Worm (Caenorhabditis elegans) whole organism, L4 larva: Measurements from ENCODE around the gene pro-2.
A peak's percentile ranks its signal among the peaks of the same experiment; 100 is the strongest.

Experiments used
- F37D6.2 ChIP-seq: sonication (generic microtip); optimal IDR thresholded peaks from 2 replicates; lab custom pipeline; 2016; ENCODE audit warnings: mild to moderate bottlenecking, missing genetic modification characterization, missing compliant biosample characterization
- T20F7.1 ChIP-seq: fragments of 200-800 bp; sonication (Bioruptor generic); optimal IDR thresholded peaks from 2 replicates; lab custom pipeline; 2018; ENCODE audit warnings: mild to moderate bottlenecking, missing genetic modification characterization, missing compliant biosample characterization
- T26A8.4 ChIP-seq: fragments of 200-800 bp; sonication (Bioruptor generic); IDR thresholded peaks from 2 replicates; pipeline ENCODE4 v1.3.6; 2022; ENCODE audit warnings: missing genetic modification characterization, missing compliant biosample characterization
- aha-1 ChIP-seq: fragments of 150-350 bp; peaks from one replicate; lab custom pipeline; 2014; ENCODE audit warnings: missing biosample characterization, missing genetic modification characterization
- ama-1 ChIP-seq: fragments of 150-350 bp; optimal IDR thresholded peaks from 2 replicates; lab custom pipeline; 2014; ENCODE audit warnings: inconsistent platforms, mixed read lengths
- ceh-32 ChIP-seq: sonication (generic microtip); optimal IDR thresholded peaks from 2 replicates; lab custom pipeline; 2016; ENCODE audit warnings: mild to moderate bottlenecking, missing genetic modification characterization, missing compliant biosample characterization; ENCODE audit not compliant: poor library complexity
- ceh-62 ChIP-seq: sonication (generic microtip); optimal IDR thresholded peaks from 2 replicates; lab custom pipeline; 2017; ENCODE audit warnings: missing biosample characterization, missing genetic modification characterization
- cey-2 ChIP-seq: sonication (generic microtip); optimal IDR thresholded peaks from 3 replicates; lab custom pipeline; 2017; ENCODE audit warnings: missing genetic modification characterization, mild to moderate bottlenecking, missing compliant biosample characterization, antibody characterized with exemption, borderline replicate concordance; ENCODE audit not compliant: insufficient read depth
- daf-16 ChIP-seq, 3 experiments: sonication (generic microtip); optimal IDR thresholded peaks; 2 replicates each; lab custom pipeline; 2016 to 2017; ENCODE audit warnings: missing genetic modification characterization in 3 of 3, missing genetic modification reagents in 3 of 3, mild to moderate bottlenecking in 2 of 3, missing compliant biosample characterization in 2 of 3, missing biosample characterization in 1 of 3, moderate library complexity in 1 of 3
- duxl-1 ChIP-seq: sonication (generic microtip); optimal IDR thresholded peaks from 2 replicates; lab custom pipeline; 2016; ENCODE audit warnings: mild to moderate bottlenecking, missing genetic modification characterization, moderate library complexity, missing compliant biosample characterization; ENCODE audit not compliant: poor library complexity
- dve-1 ChIP-seq: sonication (generic microtip); optimal IDR thresholded peaks from 2 replicates; lab custom pipeline; 2017; ENCODE audit warnings: antibody characterized with exemption, mild to moderate bottlenecking, missing genetic modification characterization, missing compliant biosample characterization; ENCODE audit not compliant: insufficient read depth
- fkh-10 ChIP-seq: fragments of 150-350 bp; optimal IDR thresholded peaks from 2 replicates; lab custom pipeline; 2014; ENCODE audit warnings: missing biosample characterization, missing genetic modification reagents, missing genetic modification characterization
- fos-1 ChIP-seq: fragments of 150-350 bp; optimal IDR thresholded peaks from 2 replicates; lab custom pipeline; 2014; ENCODE audit warnings: missing biosample characterization, missing genetic modification characterization
- gei-8 ChIP-seq: fragments of 200-800 bp; sonication (Bioruptor generic); optimal IDR thresholded peaks from 2 replicates; lab custom pipeline; 2018; ENCODE audit warnings: mild to moderate bottlenecking, missing genetic modification characterization, missing compliant biosample characterization
- hif-1 ChIP-seq, 2 experiments: sonication (generic microtip); optimal IDR thresholded peaks; 2 replicates each; lab custom pipeline; 2016 to 2017; ENCODE audit warnings: missing compliant biosample characterization in 2 of 2, missing genetic modification characterization in 2 of 2, missing genetic modification reagents in 2 of 2, missing genotype in 2 of 2, mild to moderate bottlenecking in 1 of 2
- hlh-11 ChIP-seq: fragments of 200-800 bp; sonication (Bioruptor generic); optimal IDR thresholded peaks from 2 replicates; lab custom pipeline; 2018; ENCODE audit warnings: mild to moderate bottlenecking, missing genetic modification characterization, missing compliant biosample characterization
- hmg-1.1 ChIP-seq: fragments of 200-800 bp; sonication (Bioruptor generic); IDR thresholded peaks from 2 replicates; pipeline ENCODE4 v1.3.6; 2022; ENCODE audit warnings: missing genetic modification reagents, missing genetic modification characterization, missing compliant biosample characterization
- lin-1 ChIP-seq: fragments of 200-800 bp; sonication (Bioruptor generic); IDR thresholded peaks from 2 replicates; pipeline ENCODE4 v1.3.6; 2022; ENCODE audit warnings: missing genetic modification reagents, missing genetic modification characterization, missing compliant biosample characterization
- lir-3 ChIP-seq: sonication (generic microtip); optimal IDR thresholded peaks from 2 replicates; lab custom pipeline; 2016; ENCODE audit warnings: mild to moderate bottlenecking, missing genetic modification characterization, missing compliant biosample characterization
- madf-9 ChIP-seq: fragments of 200-800 bp; sonication (Bioruptor generic); conservative IDR thresholded peaks from 2 replicates; pipeline ENCODE4 v1.3.6; 2022; ENCODE audit warnings: missing genetic modification reagents, missing genetic modification characterization, missing compliant biosample characterization
- mep-1 ChIP-seq: fragments of 150-350 bp; sonication (generic microtip); optimal IDR thresholded peaks from 3 replicates; lab custom pipeline; 2014; ENCODE audit warnings: missing biosample characterization, missing genetic modification characterization
- mxl-3 ChIP-seq: fragments of 200-800 bp; sonication (Bioruptor generic); optimal IDR thresholded peaks from 2 replicates; lab custom pipeline; 2018; ENCODE audit warnings: mild to moderate bottlenecking, missing genetic modification characterization, missing compliant biosample characterization
- nhr-25 ChIP-seq: sonication (generic microtip); optimal IDR thresholded peaks from 2 replicates; lab custom pipeline; 2017; ENCODE audit warnings: missing genetic modification characterization, mild to moderate bottlenecking, missing compliant biosample characterization, antibody characterized with exemption, moderate library complexity, borderline replicate concordance; ENCODE audit not compliant: insufficient read depth
- nhr-41 ChIP-seq: fragments of 200-800 bp; sonication (Bioruptor generic); IDR thresholded peaks from 2 replicates; pipeline ENCODE4 v1.3.6; 2022; ENCODE audit warnings: missing genetic modification reagents, missing genetic modification characterization, missing compliant biosample characterization
- nhr-42 ChIP-seq: fragments of 200-800 bp; sonication (Bioruptor generic); IDR thresholded peaks from 2 replicates; pipeline ENCODE4 v1.3.6; 2022; ENCODE audit warnings: missing genetic modification characterization, missing compliant biosample characterization
- nhr-6 ChIP-seq: fragments of 150-350 bp; optimal IDR thresholded peaks from 2 replicates; lab custom pipeline; 2014; ENCODE audit warnings: missing biosample characterization, missing genetic modification characterization
- pha-4 ChIP-seq, 2 experiments: fragments of 150-350 bp in 1 of 2; fragments of 200-800 bp in 1 of 2; sonication (Bioruptor generic) in 1 of 2; IDR thresholded peaks in 1 of 2; optimal IDR thresholded peaks in 1 of 2; 2 replicates each; pipeline versions ENCODE4 v1.3.6 to Lab custom; 2014 to 2022; ENCODE audit warnings: missing genetic modification characterization in 2 of 2, missing genetic modification reagents in 2 of 2, missing biosample characterization in 1 of 2, missing compliant biosample characterization in 1 of 2
- php-3 ChIP-seq: fragments of 200-800 bp; sonication (Bioruptor generic); IDR thresholded peaks from 2 replicates; pipeline ENCODE4 v1.3.6; 2022; ENCODE audit warnings: missing genetic modification reagents, missing genetic modification characterization, missing compliant biosample characterization
- rbr-2 ChIP-seq: sonication (generic microtip); optimal IDR thresholded peaks from 2 replicates; lab custom pipeline; 2016; ENCODE audit warnings: missing genotype, missing genetic modification characterization, missing compliant biosample characterization
- set-16 ChIP-seq: fragments of 200-800 bp; sonication (Bioruptor generic); IDR thresholded peaks from 2 replicates; pipeline ENCODE4 v1.3.6; 2022; ENCODE audit warnings: missing genetic modification reagents, missing genetic modification characterization, missing compliant biosample characterization
- snpc-4 ChIP-seq: fragments of 150-350 bp; optimal IDR thresholded peaks from 2 replicates; lab custom pipeline; 2014; ENCODE audit warnings: missing biosample characterization, missing genetic modification characterization
- unc-130 ChIP-seq: sonication (generic microtip); optimal IDR thresholded peaks from 2 replicates; lab custom pipeline; 2016; ENCODE audit warnings: missing genetic modification reagents, missing genetic modification characterization, missing compliant biosample characterization
- unc-62 ChIP-seq, 3 experiments: fragments of 150-350 bp in 1 of 3; sonication (generic microtip); optimal IDR thresholded peaks in 2 of 3; peaks in 1 of 3; 1 replicate in 1 of 3; 2 replicates in 2 of 3; lab custom pipeline; 2014 to 2017; ENCODE audit warnings: missing biosample characterization in 3 of 3, missing genetic modification characterization in 3 of 3, missing genetic modification reagents in 3 of 3, missing genotype in 1 of 3
- zip-2 ChIP-seq: fragments of 150-350 bp; optimal IDR thresholded peaks from 2 replicates; lab custom pipeline; 2014; ENCODE audit warnings: missing biosample characterization, missing genetic modification characterization

Gene pro-2

DNA sequence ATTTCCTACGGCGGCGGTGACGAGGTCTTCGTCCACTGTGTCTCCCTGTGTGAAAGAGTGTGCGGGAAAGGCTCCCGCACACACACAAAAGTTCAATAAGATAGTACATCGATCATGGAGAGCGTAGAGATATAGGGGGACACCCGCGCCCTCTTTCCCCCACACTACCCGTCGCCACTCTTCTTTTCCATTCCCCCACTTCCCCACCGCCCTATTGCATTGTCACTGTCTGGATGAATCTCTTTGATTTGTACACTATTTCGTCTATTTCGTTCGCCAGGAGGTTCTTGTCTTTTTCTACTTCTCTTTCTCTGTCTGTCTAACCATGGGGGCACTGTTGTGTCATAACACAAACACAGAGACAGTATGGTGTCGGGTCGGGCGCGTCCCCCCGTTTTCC is 37.3 kb upstream of the pro-2 start (continued):
- no peak for TF ChIP-seq ama-1 (lab: Kevin White, UChicago)
- TF ChIP-seq cey-2, result no peak
- TF ChIP-seq nhr-6, result no peak
- peak; percentile 72 for TF ChIP-seq mxl-3
- no peak for TF ChIP-seq ceh-62 (tag; lab: Kevin White, UChicago)
- no peak for TF ChIP-seq fkh-10 (GFP tag; lab: Kevin White, UChicago)

ce11 chrII:10379546-10379945 is 34.6 kb upstream of the pro-2 start:
- TF ChIP-seq zip-2 (tag; lab: Kevin White, UChicago), result no peak
- TF ChIP-seq hmg-1.1 (GFP tag; lab: Robert Waterston, UW), result peak; percentile 58
- no peak for TF ChIP-seq mep-1 (tag; lab: Kevin White, UChicago)
- no peak for TF ChIP-seq unc-62 (GFP tag; optimal IDR thresholded peaks at IDR 0.05 in 1 of 2; lab: Kevin White, UChicago)
- TF ChIP-seq unc-62 (tag; optimal IDR thresholded peaks at IDR 0.05; lab: Kevin White, UChicago), result no peak
- TF ChIP-seq nhr-42 (GFP tag; lab: Robert Waterston, UW), result no peak
- no peak for TF ChIP-seq F37D6.2
- no peak for TF ChIP-seq madf-9
- peak; percentile 6 for TF ChIP-seq rbr-2 (tag; lab: Kevin White, UChicago)
- peak; percentile 65; the same call in 1 of the 2 replicates for TF ChIP-seq set-16 (GFP tag; lab: Robert Waterston, UW)
- TF ChIP-seq snpc-4 (tag; lab: Kevin White, UChicago), result no peak
- TF ChIP-seq unc-130 (GFP tag; lab: Kevin White, UChicago), result no peak

- TF ChIP-seq mep-1 (tag; lab: Kevin White, UChicago), result no peak
- TF ChIP-seq hif-1 (tag; optimal IDR thresholded peaks at IDR 0.05; lab: Kevin White, UChicago), result no peak
- peak; percentile 14 for TF ChIP-seq nhr-25 (tag; lab: Kevin White, UChicago)
- no peak for TF ChIP-seq madf-9
- no peak for TF ChIP-seq ceh-32 (tag; lab: Kevin White, UChicago)
- TF ChIP-seq set-16 (GFP tag; lab: Robert Waterston, UW), result no peak
- no peak for TF ChIP-seq lin-1 (GFP tag; lab: Robert Waterston, UW)
- no peak for TF ChIP-seq pha-4 (GFP tag; IDR thresholded peaks at IDR 0.05; lab: Robert Waterston, UW)
- TF ChIP-seq pha-4 (tag; optimal IDR thresholded peaks at IDR 0.05; lab: Kevin White, UChicago), result no peak
- TF ChIP-seq fos-1, result no peak
Observed at ce11 chrII:10377901-10378300, 33.0 kb upstream of the pro-2 start.

ce11 chrII:10374776-10375175 is 29.9 kb upstream of the pro-2 start:
- TF ChIP-seq nhr-6 (peak; percentile 10), snpc-4 (tag; lab: Kevin White, UChicago) (no peak), T26A8.4 (GFP tag; lab: Robert Waterston, UW) (no peak), madf-9 (no peak)

ce11 chrII:10373536-10374169 is 28.7 kb upstream of the pro-2 start:
- TF ChIP-seq mep-1 (tag; lab: Kevin White, UChicago) (peak; percentile 30), rbr-2 (tag; lab: Kevin White, UChicago) (peak; percentile 7), set-16 (GFP tag; lab: Robert Waterston, UW) (no peak), mxl-3 (no peak), aha-1 (tag; lab: Kevin White, UChicago) (peak; percentile 79)

DNA sequence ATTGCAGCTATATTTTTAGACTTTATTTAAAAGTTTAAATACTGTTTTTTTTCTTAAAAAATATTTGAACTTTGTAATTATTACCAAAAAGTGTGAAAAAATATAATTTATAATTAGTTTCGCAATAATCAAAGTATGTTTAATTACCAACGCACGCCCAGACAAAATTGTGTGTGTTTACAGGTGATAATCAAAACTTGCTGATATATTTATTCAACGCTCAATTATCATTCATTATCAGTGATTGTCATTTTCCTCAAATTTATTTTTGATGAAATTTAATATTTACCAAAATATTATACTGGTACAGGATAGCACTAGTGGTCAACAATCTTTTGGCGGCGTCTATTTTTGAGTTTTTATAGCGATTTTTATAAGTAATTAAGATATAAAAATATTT is 28.1 kb upstream of the pro-2 start:
- TF ChIP-seq dve-1 (tag; lab: Kevin White, UChicago) (peak; percentile 31), aha-1 (tag; lab: Kevin White, UChicago) (peak; percentile 51), duxl-1 (tag; lab: Kevin White, UChicago) (no peak), gei-8 (GFP tag; lab: Kevin White, UChicago) (no peak), nhr-41 (GFP tag; lab: Robert Waterston, UW) (no peak), daf-16 (GFP tag; optimal IDR thresholded peaks at IDR 0.05; lab: Kevin White, UChicago) (no peak), daf-16 (tag; optimal IDR thresholded peaks at IDR 0.05; lab: Kevin White, UChicago) (peak; percentile 99), hlh-11 (tag; lab: Kevin White, UChicago) (peak; percentile 4), F37D6.2 (no peak), lin-1 (GFP tag; lab: Robert Waterston, UW) (no peak), lir-3 (no peak), T20F7.1 (no peak), php-3 (GFP tag; lab: Robert Waterston, UW) (peak; percentile 39; the same call in 1 of the 2 replicates)
